Worm (Caenorhabditis elegans): Measurements from ENCODE around the gene C06C3.3.

The C06C3.3 gene

ce11 chrII:9416381-9417276, 44.3 kb upstream of the C06C3.3 start, which contains the start of the genes gss-1 and chch-3 (continued):
- TF ChIP-seq ets-5 (GFP tag; IDR thresholded peaks at IDR 0.05) (no peak), ceh-82 (tag; optimal IDR thresholded peaks at IDR 0.05) (peak; percentile 55 to 67 (median 67)), aha-1 (tag; optimal IDR thresholded peaks at IDR 0.05) (no peak), nhr-20 (tag; optimal IDR thresholded peaks at IDR 0.05) (peak; percentile 80), elt-3 (tag; optimal IDR thresholded peaks at IDR 0.05) (no peak), nhr-71 (tag; optimal IDR thresholded peaks at IDR 0.05) (peak; percentile 80), grh-1 (GFP tag; IDR thresholded peaks at IDR 0.05) (peak; percentile 49; the same call in 1 of the 2 replicates), C16A3.4 (tag; optimal IDR thresholded peaks at IDR 0.05) (peak; percentile 38), ceh-8 (GFP tag; optimal IDR thresholded peaks at IDR 0.05) (peak; percentile 24), ceh-90 (tag; optimal IDR thresholded peaks at IDR 0.05) (no peak), dpl-1 (GFP tag; optimal IDR thresholded peaks at IDR 0.05) (peak; percentile 44 to 77 (median 75))

ce11 chrII:9412086-9412608, 39.9 kb upstream of the C06C3.3 start, which contains the start of gene arrd-3:
Gene arrd-3, plus strand, starts transcription at chrII:9412558.
- TF ChIP-seq ceh-88 (GFP tag; IDR thresholded peaks at IDR 0.05) (no peak), mep-1 (tag; optimal IDR thresholded peaks at IDR 0.05) (no peak), snu-23 (GFP tag; optimal IDR thresholded peaks at IDR 0.05) (no peak), hpl-2 (GFP tag; optimal IDR thresholded peaks at IDR 0.05) (no peak), ceh-90 (tag; optimal IDR thresholded peaks at IDR 0.05) (no peak), hlh-4 (tag; optimal IDR thresholded peaks at IDR 0.05) (no peak), elt-2 (tag; optimal IDR thresholded peaks at IDR 0.05) (peak; percentile 66), sptf-1 (tag; optimal IDR thresholded peaks at IDR 0.05) (no peak), tlp-1 (tag; optimal IDR thresholded peaks at IDR 0.05) (peak; percentile 10)

- no peak for TF ChIP-seq ceh-88 (GFP tag; IDR thresholded peaks at IDR 0.05)
- no peak for TF ChIP-seq hlh-17 (GFP tag; optimal IDR thresholded peaks at IDR 0.05; ENCODE audit: borderline replicate concordance)
- TF ChIP-seq mep-1 (tag; optimal IDR thresholded peaks at IDR 0.05) = no peak
- TF ChIP-seq zip-4 (GFP tag; optimal IDR thresholded peaks at IDR 0.05) = no peak
- TF ChIP-seq mef-2 (tag; optimal IDR thresholded peaks at IDR 0.05) = no peak
- TF ChIP-seq C04F5.9 (tag; optimal IDR thresholded peaks at IDR 0.05) = no peak
- no peak for TF ChIP-seq ces-1 (GFP tag; optimal IDR thresholded peaks at IDR 0.05)
- no peak for TF ChIP-seq aha-1 (tag; optimal IDR thresholded peaks at IDR 0.05)
- TF ChIP-seq lin-39 (tag; optimal IDR thresholded peaks at IDR 0.05) = no peak
- TF ChIP-seq nhr-20 (tag; optimal IDR thresholded peaks at IDR 0.05) = no peak
- no peak for TF ChIP-seq C34B4.2 (tag; optimal IDR thresholded peaks at IDR 0.05)
- no peak for TF ChIP-seq efl-3 (GFP tag; optimal IDR thresholded peaks at IDR 0.05)
- no peak for TF ChIP-seq lin-14 (GFP tag; optimal IDR thresholded peaks at IDR 0.05)
Observed at ce11 chrII:9411497-9411896, 39.2 kb upstream of the C06C3.3 start, which contains the start of gene M176.9. Gene M176.9, minus strand, starts transcription at chrII:9411597.

ce11 chrII:9407469-9407868, 35.2 kb upstream of the C06C3.3 start, which contains the start of gene arrd-2:
Gene arrd-2, plus strand, starts transcription at chrII:9407769.
- TF ChIP-seq fkh-4 (tag; optimal IDR thresholded peaks at IDR 0.05; ENCODE audit: borderline replicate concordance) (no peak), ama-1 (optimal IDR thresholded peaks at IDR 0.05) (no peak), ceh-8 (GFP tag; optimal IDR thresholded peaks at IDR 0.05) (no peak), lsy-2 (tag; optimal IDR thresholded peaks at IDR 0.05) (no peak), ces-1 (GFP tag; optimal IDR thresholded peaks at IDR 0.05) (no peak), Y116A8C.19 (tag; optimal IDR thresholded peaks at IDR 0.05; ENCODE audit: borderline replicate concordance) (no peak)

Measured in whole organism, L1 larva.